Worm (Caenorhabditis elegans) whole organism, L4 larva: ENCODE data around the gene ntl-9.

Source experiments
- F10B5.3 ChIP-seq: sonication (generic microtip); optimal IDR thresholded peaks from 2 replicates; lab custom pipeline; 2016; ENCODE audit warnings: mild to moderate bottlenecking, missing genetic modification characterization, missing compliant biosample characterization
- F44E2.7 ChIP-seq: fragments of 200-800 bp; sonication (Bioruptor generic); IDR thresholded peaks from 2 replicates; pipeline ENCODE4 v2.1.2; 2022; ENCODE audit warnings: missing genetic modification characterization, missing compliant biosample characterization
- Y5F2A.4 ChIP-seq: fragments of 200-800 bp; sonication (Bioruptor generic); optimal IDR thresholded peaks from 2 replicates; lab custom pipeline; 2018; ENCODE audit warnings: mild to moderate bottlenecking, missing genetic modification characterization, missing compliant biosample characterization
- attf-4 ChIP-seq: sonication (generic microtip); optimal IDR thresholded peaks from 3 replicates; lab custom pipeline; 2017; ENCODE audit warnings: missing biosample characterization, missing genetic modification characterization
- ceh-82 ChIP-seq: sonication (generic microtip); optimal IDR thresholded peaks from 2 replicates; lab custom pipeline; 2017; ENCODE audit warnings: missing biosample characterization, missing genetic modification characterization
- ces-1 ChIP-seq: fragments of 150-350 bp; sonication (generic microtip); optimal IDR thresholded peaks from 4 replicates; lab custom pipeline; 2014; ENCODE audit warnings: missing biosample characterization, missing genetic modification reagents, missing genetic modification characterization
- ctbp-1 ChIP-seq: fragments of 200-800 bp; sonication (Bioruptor generic); IDR thresholded peaks from 2 replicates; pipeline ENCODE4 v1.3.6; 2022; ENCODE audit warnings: missing genetic modification reagents, missing genetic modification characterization, missing compliant biosample characterization
- daf-16 ChIP-seq, 3 experiments: sonication (generic microtip); optimal IDR thresholded peaks; 2 replicates each; lab custom pipeline; 2016 to 2017; ENCODE audit warnings: missing genetic modification characterization in 3 of 3, missing genetic modification reagents in 3 of 3, mild to moderate bottlenecking in 2 of 3, missing compliant biosample characterization in 2 of 3, missing biosample characterization in 1 of 3, moderate library complexity in 1 of 3
- daf-8 ChIP-seq: fragments of 200-800 bp; sonication (Bioruptor generic); IDR thresholded peaks from 2 replicates; pipeline ENCODE4 v1.3.6; 2022; ENCODE audit warnings: missing genetic modification characterization, missing compliant biosample characterization
- dmd-9 ChIP-seq: fragments of 200-800 bp; sonication (Bioruptor generic); IDR thresholded peaks from 2 replicates; pipeline ENCODE4 v1.3.6; 2022; ENCODE audit warnings: missing genetic modification reagents, missing genetic modification characterization, missing compliant biosample characterization
- duxl-1 ChIP-seq: sonication (generic microtip); optimal IDR thresholded peaks from 2 replicates; lab custom pipeline; 2016; ENCODE audit warnings: mild to moderate bottlenecking, missing genetic modification characterization, moderate library complexity, missing compliant biosample characterization; ENCODE audit not compliant: poor library complexity
- egl-43 ChIP-seq: fragments of 200-800 bp; sonication (Bioruptor generic); IDR thresholded peaks from 2 replicates; pipeline ENCODE4 v1.3.6; 2022; ENCODE audit warnings: missing genetic modification reagents, missing genetic modification characterization, missing compliant biosample characterization
- fkh-10 ChIP-seq: fragments of 150-350 bp; optimal IDR thresholded peaks from 2 replicates; lab custom pipeline; 2014; ENCODE audit warnings: missing biosample characterization, missing genetic modification reagents, missing genetic modification characterization
- hif-1 ChIP-seq, 2 experiments: sonication (generic microtip); optimal IDR thresholded peaks; 2 replicates each; lab custom pipeline; 2016 to 2017; ENCODE audit warnings: missing compliant biosample characterization in 2 of 2, missing genetic modification characterization in 2 of 2, missing genetic modification reagents in 2 of 2, missing genotype in 2 of 2, mild to moderate bottlenecking in 1 of 2
- hlh-30 ChIP-seq: sonication (generic microtip); optimal IDR thresholded peaks from 2 replicates; lab custom pipeline; 2017; ENCODE audit warnings: antibody characterized with exemption, mild to moderate bottlenecking, missing genetic modification characterization, missing compliant biosample characterization; ENCODE audit not compliant: insufficient read depth
- lim-7 ChIP-seq: fragments of 200-800 bp; sonication (Bioruptor generic); IDR thresholded peaks from 2 replicates; pipeline ENCODE4 v1.3.6; 2022; ENCODE audit warnings: missing genetic modification characterization, missing compliant biosample characterization
- lsy-2 ChIP-seq, 2 experiments: fragments of 150-350 bp in 1 of 2; sonication (generic microtip) in 1 of 2; optimal IDR thresholded peaks; 2 replicates each; lab custom pipeline; 2014 to 2017; ENCODE audit warnings: missing biosample characterization in 2 of 2, missing genetic modification characterization in 2 of 2
- madf-9 ChIP-seq: fragments of 200-800 bp; sonication (Bioruptor generic); conservative IDR thresholded peaks from 2 replicates; pipeline ENCODE4 v1.3.6; 2022; ENCODE audit warnings: missing genetic modification reagents, missing genetic modification characterization, missing compliant biosample characterization
- mdl-1 ChIP-seq, 2 experiments: fragments of 150-350 bp in 1 of 2; sonication (generic microtip) in 1 of 2; optimal IDR thresholded peaks; 2 replicates each; lab custom pipeline; 2014 to 2017; ENCODE audit warnings: missing biosample characterization in 2 of 2, missing genetic modification characterization in 2 of 2
- mes-2 ChIP-seq: sonication (generic microtip); optimal IDR thresholded peaks from 2 replicates; lab custom pipeline; 2016; ENCODE audit warnings: missing genotype, mild to moderate bottlenecking, missing genetic modification characterization, missing compliant biosample characterization; ENCODE audit not compliant: poor library complexity, severe bottlenecking
- mxl-3 ChIP-seq: fragments of 200-800 bp; sonication (Bioruptor generic); optimal IDR thresholded peaks from 2 replicates; lab custom pipeline; 2018; ENCODE audit warnings: mild to moderate bottlenecking, missing genetic modification characterization, missing compliant biosample characterization
- nhr-10 ChIP-seq: fragments of 150-350 bp; optimal IDR thresholded peaks from 2 replicates; lab custom pipeline; 2014; ENCODE audit warnings: missing biosample characterization, missing genetic modification characterization
- nhr-102 ChIP-seq: sonication (generic microtip); optimal IDR thresholded peaks from 2 replicates; lab custom pipeline; 2016; ENCODE audit warnings: mild to moderate bottlenecking, missing genetic modification characterization, moderate library complexity, missing compliant biosample characterization
- nhr-111 ChIP-seq: fragments of 200-800 bp; sonication (Bioruptor generic); optimal IDR thresholded peaks from 2 replicates; lab custom pipeline; 2018; ENCODE audit warnings: mild to moderate bottlenecking, missing genetic modification characterization, missing compliant biosample characterization
- nhr-25 ChIP-seq: sonication (generic microtip); optimal IDR thresholded peaks from 2 replicates; lab custom pipeline; 2017; ENCODE audit warnings: missing genetic modification characterization, mild to moderate bottlenecking, missing compliant biosample characterization, antibody characterized with exemption, moderate library complexity, borderline replicate concordance; ENCODE audit not compliant: insufficient read depth
- nhr-48 ChIP-seq: sonication (generic microtip); optimal IDR thresholded peaks from 2 replicates; lab custom pipeline; 2016; ENCODE audit warnings: mild to moderate bottlenecking, missing genetic modification characterization, missing compliant biosample characterization
- nhr-6 ChIP-seq: fragments of 150-350 bp; optimal IDR thresholded peaks from 2 replicates; lab custom pipeline; 2014; ENCODE audit warnings: missing biosample characterization, missing genetic modification characterization
- pha-4 ChIP-seq, 2 experiments: fragments of 150-350 bp in 1 of 2; fragments of 200-800 bp in 1 of 2; sonication (Bioruptor generic) in 1 of 2; IDR thresholded peaks in 1 of 2; optimal IDR thresholded peaks in 1 of 2; 2 replicates each; pipeline versions ENCODE4 v1.3.6 to Lab custom; 2014 to 2022; ENCODE audit warnings: missing genetic modification characterization in 2 of 2, missing genetic modification reagents in 2 of 2, missing biosample characterization in 1 of 2, missing compliant biosample characterization in 1 of 2
- rbr-2 ChIP-seq: sonication (generic microtip); optimal IDR thresholded peaks from 2 replicates; lab custom pipeline; 2016; ENCODE audit warnings: missing genotype, missing genetic modification characterization, missing compliant biosample characterization
- tra-1 ChIP-seq: fragments of 200-800 bp; sonication (Bioruptor generic); IDR thresholded peaks from 2 replicates; pipeline ENCODE4 v1.3.6; 2022; ENCODE audit warnings: missing genetic modification reagents, missing genetic modification characterization, missing compliant biosample characterization
- unc-130 ChIP-seq: sonication (generic microtip); optimal IDR thresholded peaks from 2 replicates; lab custom pipeline; 2016; ENCODE audit warnings: missing genetic modification reagents, missing genetic modification characterization, missing compliant biosample characterization
- zfp-3 ChIP-seq: fragments of 200-800 bp; sonication (Bioruptor generic); conservative IDR thresholded peaks from 2 replicates; pipeline ENCODE4 v1.3.6; 2022; ENCODE audit warnings: missing genetic modification reagents, missing genetic modification characterization, missing compliant biosample characterization

ntl-9 gene

ce11 chrIII:4962886-4963285 lies 18.6 kb downstream of the ntl-9 start, which contains the start of gene C27F2.9 (continued):
- TF ChIP-seq mes-2 (tag; lab: Kevin White, UChicago) (peak; percentile 95), daf-16 (GFP tag; optimal IDR thresholded peaks at IDR 0.05; lab: Kevin White, UChicago) (peak in 1 of 2 experiments; percentile 62), daf-16 (tag; optimal IDR thresholded peaks at IDR 0.05; lab: Kevin White, UChicago) (peak; percentile 75), rbr-2 (tag; lab: Kevin White, UChicago) (peak; percentile 82), nhr-48 (tag; lab: Kevin White, UChicago) (peak; percentile 54), dmd-9 (peak; percentile 74; the same call in 1 of the 2 replicates), nhr-102 (tag; lab: Kevin White, UChicago) (peak; percentile 85), hif-1 (tag; optimal IDR thresholded peaks at IDR 0.05; lab: Kevin White, UChicago) (peak; percentile 40 to 58), ctbp-1 (GFP tag; lab: Robert Waterston, UW) (peak; percentile 32; the same call in 1 of the 2 replicates), nhr-6 (tag; lab: Kevin White, UChicago) (peak; percentile 82), zfp-3 (GFP tag; lab: Robert Waterston, UW) (0 out of 2 replicates have a peak, but pooled peaks have one; percentile 57), nhr-25 (tag; lab: Kevin White, UChicago) (peak; percentile 70)

- TF ChIP-seq daf-8 (GFP tag; lab: Robert Waterston, UW) (no peak), lim-7 (GFP tag; lab: Robert Waterston, UW) (no peak), duxl-1 (tag; lab: Kevin White, UChicago) (no peak), nhr-10 (no peak), madf-9 (GFP tag; lab: Robert Waterston, UW) (no peak), Y5F2A.4 (GFP tag; lab: Kevin White, UChicago) (no peak), ceh-82 (no peak), zfp-3 (GFP tag; lab: Robert Waterston, UW) (no peak), hif-1 (tag; optimal IDR thresholded peaks at IDR 0.05; lab: Kevin White, UChicago) (no peak), hlh-30 (tag; lab: Kevin White, UChicago) (no peak), F44E2.7 (no peak), tra-1 (no peak)
Observed at ce11 chrIII:4965271-4965670, 21.0 kb downstream of the ntl-9 start, which contains the start of gene nca-2. Gene nca-2 (plus strand): TSS chrIII:4965571.

DNA sequence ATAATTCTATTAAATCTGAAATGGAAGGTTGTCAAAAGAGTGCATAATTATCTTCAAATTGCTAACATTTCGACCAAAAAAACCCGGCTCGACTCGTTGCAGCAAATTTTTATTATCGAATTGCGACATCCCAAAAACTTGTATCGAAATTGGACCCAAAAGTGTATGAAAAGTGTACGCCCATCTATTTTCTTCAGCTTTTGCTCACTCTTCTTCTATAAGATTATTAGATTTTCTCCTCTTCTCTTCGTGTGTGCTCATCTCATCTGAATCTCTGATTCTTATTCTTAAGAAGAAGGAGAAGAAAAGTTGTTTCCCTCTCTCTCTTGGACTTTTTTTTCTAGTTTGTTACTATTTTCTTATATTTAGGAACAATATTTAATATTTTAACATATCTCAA lies 22.9 kb downstream of the ntl-9 start:
- TF ChIP-seq nhr-111 (GFP tag; lab: Kevin White, UChicago): no peak
- peak; percentile 79 for TF ChIP-seq fkh-10
- peak in 1 of 2 experiments; percentile 31 for TF ChIP-seq lsy-2 (tag; optimal IDR thresholded peaks at IDR 0.05; lab: Kevin White, UChicago)
- 0 out of 2 replicates have a peak, but pooled peaks have one; percentile 23 for TF ChIP-seq ctbp-1 (GFP tag; lab: Robert Waterston, UW)
- TF ChIP-seq F10B5.3: no peak
- peak; percentile 95 for TF ChIP-seq ces-1 (GFP tag; lab: Kevin White, UChicago)

- TF ChIP-seq attf-4 (no peak), mxl-3 (GFP tag; lab: Kevin White, UChicago) (no peak), mdl-1 (tag; optimal IDR thresholded peaks at IDR 0.05; lab: Kevin White, UChicago) (peak in 1 of 2 experiments; percentile 53), pha-4 (GFP tag; IDR thresholded peaks at IDR 0.05; lab: Robert Waterston, UW) (no peak), pha-4 (tag; optimal IDR thresholded peaks at IDR 0.05; lab: Kevin White, UChicago) (no peak), egl-43 (GFP tag; lab: Robert Waterston, UW) (no peak), ctbp-1 (GFP tag; lab: Robert Waterston, UW) (0 out of 2 replicates have a peak, but pooled peaks have one; percentile 22), unc-130 (no peak)
- TF ChIP-seq, all 104 proteins: peak for 2
Observed at ce11 chrIII:4968146-4968545, 23.8 kb downstream of the ntl-9 start.
